Worm (Caenorhabditis elegans) whole organism, dauer: ENCODE data around the gene pph-6.

Experiments
- unc-62 ChIP-seq: sonication (generic microtip); optimal IDR thresholded peaks from 2 replicates; lab custom pipeline; 2017; ENCODE audit warnings: missing biosample characterization, missing genetic modification reagents, missing genetic modification characterization

pph-6 gene

ce11 chrIII:3486055-3486454, 24.6 kb downstream of the pph-6 start:
- no peak for TF ChIP-seq unc-62

DNA sequence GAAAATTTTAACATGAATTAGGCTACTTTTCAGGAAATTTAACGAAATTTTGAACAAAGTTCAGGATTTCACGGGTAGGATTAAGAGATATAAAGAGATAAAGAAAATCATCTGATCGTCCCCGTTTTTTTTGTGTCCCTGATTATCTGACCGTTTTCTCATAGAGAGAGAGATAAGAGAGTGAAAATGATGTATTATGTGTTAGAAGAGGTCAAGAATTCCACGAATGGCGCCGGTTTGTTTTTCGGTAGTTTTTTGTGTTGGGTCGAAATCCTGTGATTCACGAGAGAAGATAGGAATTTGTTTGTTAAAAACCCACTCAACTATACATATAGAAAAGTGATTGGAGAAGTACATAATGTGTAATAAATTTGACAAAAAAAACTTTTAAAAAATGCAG, 25.6 kb downstream of the pph-6 start:
- TF ChIP-seq unc-62 = no peak

- TF ChIP-seq unc-62 = no peak
These were observed 26.7 kb downstream of the pph-6 start, which contains the start of gene C34C12.7 for ce11 chrIII:3488224-3488623. C34C12.7 (minus strand) TSS chrIII:3488341.

ce11 chrIII:3493138-3493537, 31.6 kb downstream of the pph-6 start, which contains the start of gene gly-14:
gly-14 (minus strand) TSS chrIII:3493238.
- TF ChIP-seq unc-62 = no peak

ce11 chrIII:3498957-3499356, 37.5 kb downstream of the pph-6 start, which contains the start of gene M01F1.9:
M01F1.9 (minus strand) TSS chrIII:3499057.
- TF ChIP-seq unc-62 = no peak

DNA sequence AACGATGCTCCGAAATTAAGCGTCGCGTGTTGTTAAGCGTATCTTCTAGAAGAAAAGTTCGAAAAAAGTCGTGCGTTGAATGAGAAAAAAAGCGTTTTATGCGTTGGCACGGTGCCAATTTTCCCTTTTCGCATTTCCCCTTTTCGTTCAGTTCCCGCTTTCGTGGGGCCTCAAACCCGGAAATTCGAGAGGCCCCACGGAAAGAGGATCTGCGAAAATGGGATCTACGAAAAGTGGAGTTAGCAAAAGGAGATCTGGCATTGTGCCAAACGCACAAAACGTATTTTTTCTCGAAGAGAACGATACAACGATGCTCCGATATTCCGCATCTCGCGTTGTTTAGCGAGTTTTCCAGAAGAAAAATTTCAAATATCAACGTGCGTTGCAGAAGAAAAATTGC, 38.3 kb downstream of the pph-6 start:
- no peak for TF ChIP-seq unc-62

DNA sequence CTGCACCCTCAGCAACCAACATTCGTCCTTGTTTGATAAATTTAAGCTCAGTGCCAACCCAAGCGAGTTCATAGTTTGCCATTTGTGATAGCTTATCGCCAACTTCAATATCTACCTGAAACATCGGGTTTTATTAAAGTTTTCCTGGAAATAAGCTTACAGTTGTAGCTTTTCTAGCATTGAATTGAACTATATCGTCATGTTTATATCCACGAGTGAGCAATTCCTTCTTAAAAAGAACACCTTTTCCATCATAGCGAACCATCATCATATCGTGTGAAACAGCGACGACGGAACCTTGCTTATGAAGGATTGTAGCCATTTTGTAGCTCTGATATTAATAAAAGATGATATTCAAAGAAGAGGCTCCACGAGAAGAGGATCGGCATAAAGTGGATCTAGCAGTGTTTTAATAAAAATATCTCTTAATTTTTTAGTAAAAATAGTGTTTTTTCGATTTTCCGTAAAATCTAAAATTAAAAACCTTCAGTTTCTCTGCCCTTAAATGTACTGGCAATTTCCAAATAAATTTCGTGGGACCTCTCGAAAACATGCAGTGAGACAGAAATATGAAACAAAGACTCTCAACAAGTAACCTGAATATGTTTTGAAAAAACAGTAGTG, 40.8 kb downstream of the pph-6 start, which contains the start of gene M01F1.8:
Gene M01F1.8 (minus strand): TSS at position 335 of the 624 bp plus-strand sequence.
- no peak for TF ChIP-seq unc-62

ce11 chrIII:3503286-3503685, 41.8 kb downstream of the pph-6 start, which contains the start of gene rpl-16:
rpl-16 (minus strand) TSS chrIII:3503604.
- no peak for TF ChIP-seq unc-62

DNA sequence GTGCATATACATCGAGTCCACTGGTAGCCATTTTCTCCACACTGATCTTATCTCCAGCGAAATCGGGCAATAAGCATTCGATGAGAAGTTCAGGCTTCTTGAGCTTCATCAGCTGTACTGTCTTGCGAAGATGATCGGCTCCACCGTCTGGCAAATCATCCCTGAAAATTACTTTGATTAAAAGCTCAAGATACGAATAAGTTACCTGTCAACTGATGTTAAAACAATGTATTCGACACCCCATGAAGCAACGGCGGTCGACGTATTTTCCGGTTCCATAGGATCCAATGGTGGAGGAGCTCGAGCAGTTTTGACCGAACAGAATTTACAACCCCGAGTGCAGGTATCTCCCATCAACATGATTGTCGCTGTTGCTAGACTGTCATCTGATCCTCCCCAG, 42.7 kb downstream of the pph-6 start:
- TF ChIP-seq unc-62 = no peak

DNA sequence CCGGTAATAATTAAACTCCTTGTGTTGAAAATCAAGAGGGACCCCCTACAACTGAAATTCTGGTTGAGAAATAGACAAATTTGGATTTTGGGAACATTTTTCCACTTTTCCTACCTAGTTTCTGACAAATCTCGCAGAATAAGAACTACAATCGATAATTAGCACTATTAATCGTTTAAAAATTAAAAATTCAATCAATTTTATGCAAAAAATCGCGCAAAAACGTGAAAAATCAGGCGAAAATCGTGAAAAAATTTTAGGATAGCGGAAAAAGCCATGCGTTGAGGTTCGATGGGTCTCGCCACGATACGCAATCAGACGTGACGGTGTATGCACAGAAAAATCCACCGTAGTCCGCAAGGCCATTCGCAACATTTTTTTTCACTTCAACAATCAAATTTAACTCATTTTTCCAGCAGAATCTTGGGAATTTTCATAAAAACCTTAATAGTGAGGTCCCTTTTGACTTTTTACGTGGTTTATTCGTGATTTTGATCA, 43.6 kb downstream of the pph-6 start, which contains the start of gene lias-1:
Gene lias-1 (minus strand): TSS at position 51 of the 498 bp plus-strand sequence.
- no peak for TF ChIP-seq unc-62

ce11 chrIII:3509908-3510307, 48.4 kb downstream of the pph-6 start, which contains the start of the genes M01F1.4 and mrpl-35:
M01F1.4 (minus strand) TSS chrIII:3510033.
mrpl-35 (plus strand) TSS chrIII:3510237.
- no peak for TF ChIP-seq unc-62

ce11 chrIII:3511808-3512207, 50.3 kb downstream of the pph-6 start:
- no peak for TF ChIP-seq unc-62
